Worm (Caenorhabditis elegans) whole organism, L4 larva: ENCODE data around the gene acs-20.

Experiments
- ama-1 ChIP-seq: fragments of 150-350 bp; optimal IDR thresholded peaks from 2 replicates; lab custom pipeline; 2014; ENCODE audit warnings: inconsistent platforms, mixed read lengths
- ceh-28 ChIP-seq: fragments of 150-350 bp; optimal IDR thresholded peaks from 2 replicates; lab custom pipeline; 2014; ENCODE audit warnings: missing biosample characterization, missing genetic modification reagents, missing genetic modification characterization
- lin-38 ChIP-seq: fragments of 200-800 bp; sonication (Bioruptor generic); IDR thresholded peaks from 2 replicates; pipeline ENCODE4 v1.3.6; 2022; ENCODE audit warnings: missing genetic modification reagents, missing genetic modification characterization, missing compliant biosample characterization
- mep-1 ChIP-seq: fragments of 150-350 bp; sonication (generic microtip); optimal IDR thresholded peaks from 3 replicates; lab custom pipeline; 2014; ENCODE audit warnings: missing biosample characterization, missing genetic modification characterization
- nhr-11 ChIP-seq: fragments of 150-350 bp; optimal IDR thresholded peaks from 2 replicates; lab custom pipeline; 2014; ENCODE audit warnings: missing biosample characterization, missing genetic modification characterization
- nhr-25 ChIP-seq: sonication (generic microtip); optimal IDR thresholded peaks from 2 replicates; lab custom pipeline; 2017; ENCODE audit warnings: missing genetic modification characterization, mild to moderate bottlenecking, missing compliant biosample characterization, antibody characterized with exemption, moderate library complexity, borderline replicate concordance; ENCODE audit not compliant: insufficient read depth
- nhr-28 ChIP-seq: fragments of 150-350 bp; optimal IDR thresholded peaks from 2 replicates; lab custom pipeline; 2014; ENCODE audit warnings: missing biosample characterization, missing genetic modification characterization
- nhr-6 ChIP-seq: fragments of 150-350 bp; optimal IDR thresholded peaks from 2 replicates; lab custom pipeline; 2014; ENCODE audit warnings: missing biosample characterization, missing genetic modification characterization
- nhr-76 ChIP-seq: fragments of 150-350 bp; optimal IDR thresholded peaks from 2 replicates; lab custom pipeline; 2014; ENCODE audit warnings: missing biosample characterization, missing genetic modification characterization
- pha-4 ChIP-seq, 2 experiments: fragments of 150-350 bp in 1 of 2; fragments of 200-800 bp in 1 of 2; sonication (Bioruptor generic) in 1 of 2; IDR thresholded peaks in 1 of 2; optimal IDR thresholded peaks in 1 of 2; 2 replicates each; pipeline versions ENCODE4 v1.3.6 to Lab custom; 2014 to 2022; ENCODE audit warnings: missing genetic modification characterization in 2 of 2, missing genetic modification reagents in 2 of 2, missing biosample characterization in 1 of 2, missing compliant biosample characterization in 1 of 2
- snpc-1.2 ChIP-seq: fragments of 200-800 bp; sonication (Bioruptor generic); IDR thresholded peaks from 2 replicates; pipeline ENCODE4 v1.3.6; 2022; ENCODE audit warnings: missing genetic modification reagents, missing genetic modification characterization, missing compliant biosample characterization
- unc-62 ChIP-seq, 3 experiments: fragments of 150-350 bp in 1 of 3; sonication (generic microtip); optimal IDR thresholded peaks in 2 of 3; peaks in 1 of 3; 1 replicate in 1 of 3; 2 replicates in 2 of 3; lab custom pipeline; 2014 to 2017; ENCODE audit warnings: missing biosample characterization in 3 of 3, missing genetic modification characterization in 3 of 3, missing genetic modification reagents in 3 of 3, missing genotype in 1 of 3
- ztf-11 ChIP-seq: fragments of 150-350 bp; optimal IDR thresholded peaks from 2 replicates; lab custom pipeline; 2014; ENCODE audit warnings: missing biosample characterization, missing genetic modification characterization

- TF ChIP-seq nhr-76 (tag; lab: Kevin White, UChicago) (no peak), snpc-1.2 (GFP tag; lab: Robert Waterston, UW) (no peak), ztf-11 (tag; lab: Kevin White, UChicago) (no peak), unc-62 (GFP tag; optimal IDR thresholded peaks at IDR 0.05 in 1 of 2; lab: Kevin White, UChicago) (peak in 1 of 2 experiments; percentile 56), unc-62 (tag; optimal IDR thresholded peaks at IDR 0.05; lab: Kevin White, UChicago) (no peak), nhr-25 (tag; lab: Kevin White, UChicago) (no peak), nhr-6 (no peak), ama-1 (lab: Kevin White, UChicago) (no peak), lin-38 (GFP tag; lab: Robert Waterston, UW) (no peak), nhr-11 (tag; lab: Kevin White, UChicago) (no peak), ceh-28 (no peak), pha-4 (GFP tag; IDR thresholded peaks at IDR 0.05; lab: Robert Waterston, UW) (no peak), pha-4 (tag; optimal IDR thresholded peaks at IDR 0.05; lab: Kevin White, UChicago) (no peak), mep-1 (tag; lab: Kevin White, UChicago) (no peak), nhr-28 (tag; lab: Kevin White, UChicago) (no peak)
Observed at ce11 chrIV:12350235-12350634, 48.3 kb downstream of the acs-20 start.
